Worm (Caenorhabditis elegans): ENCODE data around the gene acl-14.
A peak's percentile ranks its signal among the peaks of the same experiment; 100 is the strongest.

The acl-14 gene

ce11 chrV:9324167-9324566, 9.3 kb downstream of the acl-14 start (continued):
- TF ChIP-seq pag-3 (tag; optimal IDR thresholded peaks at IDR 0.05; ENCODE audit: borderline replicate concordance, insufficient read depth) (no peak), Y116A8C.19 (tag; optimal IDR thresholded peaks at IDR 0.05; ENCODE audit: borderline replicate concordance) (no peak), dpl-1 (GFP tag; optimal IDR thresholded peaks at IDR 0.05) (no peak), mep-1 (tag; optimal IDR thresholded peaks at IDR 0.05) (peak; percentile 39)

- TF ChIP-seq snpc-4 (tag; optimal IDR thresholded peaks at IDR 0.05): no peak
- TF ChIP-seq ceh-82 (tag; optimal IDR thresholded peaks at IDR 0.05): no peak
- TF ChIP-seq pag-3 (tag; optimal IDR thresholded peaks at IDR 0.05; ENCODE audit: borderline replicate concordance, insufficient read depth): no peak
- TF ChIP-seq swsn-7 (tag; optimal IDR thresholded peaks at IDR 0.05): no peak
- no peak for TF ChIP-seq tlp-1 (tag; optimal IDR thresholded peaks at IDR 0.05)
- TF ChIP-seq lin-13 (GFP tag; optimal IDR thresholded peaks at IDR 0.05): no peak
- TF ChIP-seq vab-15 (tag; optimal IDR thresholded peaks at IDR 0.05): no peak
- TF ChIP-seq lir-3 (tag; optimal IDR thresholded peaks at IDR 0.05; ENCODE audit: poor library complexity): no peak
- TF ChIP-seq hlh-4 (tag; optimal IDR thresholded peaks at IDR 0.05): no peak
- TF ChIP-seq nhr-12 (tag; optimal IDR thresholded peaks at IDR 0.05): no peak
Observed at ce11 chrV:9322886-9323285, 10.5 kb downstream of the acl-14 start, which contains the start of gene tag-153. Gene tag-153 (plus strand): TSS chrV:9323085.

- TF ChIP-seq skn-1 (tag; optimal IDR thresholded peaks at IDR 0.05) (no peak), fkh-4 (tag; optimal IDR thresholded peaks at IDR 0.05; ENCODE audit: borderline replicate concordance) (no peak), mep-1 (tag; optimal IDR thresholded peaks at IDR 0.05) (no peak), irx-1 (tag; optimal IDR thresholded peaks at IDR 0.05) (no peak), hpl-2 (GFP tag; optimal IDR thresholded peaks at IDR 0.05) (no peak)
Observed at ce11 chrV:9321185-9321584, 12.2 kb downstream of the acl-14 start, which contains the start of gene F44A2.7. Gene F44A2.7 (plus strand): TSS chrV:9321485.

ce11 chrV:9318046-9318445, 15.4 kb downstream of the acl-14 start, which contains the start of gene kvs-3:
Gene kvs-3 (plus strand): TSS chrV:9318311.
- TF ChIP-seq hpl-2 (GFP tag; optimal IDR thresholded peaks at IDR 0.05) (no peak), sox-4 (tag; optimal IDR thresholded peaks at IDR 0.05) (no peak), hlh-17 (GFP tag; optimal IDR thresholded peaks at IDR 0.05; ENCODE audit: borderline replicate concordance) (no peak), C16A3.4 (tag; optimal IDR thresholded peaks at IDR 0.05) (peak; percentile 33), unc-130 (tag; optimal IDR thresholded peaks at IDR 0.05) (peak; percentile 9), zag-1 (tag; optimal IDR thresholded peaks at IDR 0.05) (no peak), pag-3 (tag; optimal IDR thresholded peaks at IDR 0.05; ENCODE audit: borderline replicate concordance, insufficient read depth) (no peak), nhr-85 (tag) (peak; percentile 55), mef-2 (tag; optimal IDR thresholded peaks at IDR 0.05) (no peak), ama-1 (optimal IDR thresholded peaks at IDR 0.05) (no peak), ceh-8 (GFP tag; optimal IDR thresholded peaks at IDR 0.05) (peak; percentile 24), ceh-90 (tag; optimal IDR thresholded peaks at IDR 0.05) (no peak), blmp-1 (tag; optimal IDR thresholded peaks at IDR 0.05) (peak; percentile 6), mep-1 (tag; optimal IDR thresholded peaks at IDR 0.05) (peak; percentile 57), egl-13 (tag; optimal IDR thresholded peaks at IDR 0.05) (no peak), fkh-10 (GFP tag; optimal IDR thresholded peaks at IDR 0.05) (no peak), ces-1 (GFP tag; optimal IDR thresholded peaks at IDR 0.05) (no peak), nhr-47 (tag; optimal IDR thresholded peaks at IDR 0.05) (peak; percentile 55), lin-15B (tag; optimal IDR thresholded peaks at IDR 0.05) (no peak), nhr-71 (tag; optimal IDR thresholded peaks at IDR 0.05) (peak; percentile 59), ceh-63 (GFP tag; optimal IDR thresholded peaks at IDR 0.05) (no peak), dpl-1 (GFP tag; optimal IDR thresholded peaks at IDR 0.05) (peak in 2 of 3 experiments; percentile 27 to 30), jun-1 (tag; optimal IDR thresholded peaks at IDR 0.05) (no peak), ceh-88 (GFP tag; IDR thresholded peaks at IDR 0.05) (no peak), tbx-2 (tag; optimal IDR thresholded peaks at IDR 0.05) (peak; percentile 30), hlh-4 (tag; optimal IDR thresholded peaks at IDR 0.05) (no peak), lin-13 (GFP tag; optimal IDR thresholded peaks at IDR 0.05) (no peak), efl-3 (GFP tag; optimal IDR thresholded peaks at IDR 0.05) (no peak), skn-1 (tag; optimal IDR thresholded peaks at IDR 0.05) (peak; percentile 39), snpc-4 (tag; optimal IDR thresholded peaks at IDR 0.05) (no peak), sptf-1 (tag; optimal IDR thresholded peaks at IDR 0.05) (no peak), lin-35 (GFP tag; optimal IDR thresholded peaks at IDR 0.05) (peak in 1 of 2 experiments; percentile 63), alr-1 (tag; optimal IDR thresholded peaks at IDR 0.05; ENCODE audit: borderline replicate concordance) (no peak), aha-1 (tag; optimal IDR thresholded peaks at IDR 0.05) (no peak), ceh-82 (tag; optimal IDR thresholded peaks at IDR 0.05) (no peak), nhr-90 (tag; optimal IDR thresholded peaks at IDR 0.05; ENCODE audit: poor library complexity) (peak; percentile 59), snu-23 (GFP tag; optimal IDR thresholded peaks at IDR 0.05) (peak; percentile 54)
